Fruit fly (Drosophila melanogaster): Measurements from ENCODE around the gene bip1.
A peak's percentile ranks its signal among the peaks of the same experiment; 100 is the strongest.

DNA sequence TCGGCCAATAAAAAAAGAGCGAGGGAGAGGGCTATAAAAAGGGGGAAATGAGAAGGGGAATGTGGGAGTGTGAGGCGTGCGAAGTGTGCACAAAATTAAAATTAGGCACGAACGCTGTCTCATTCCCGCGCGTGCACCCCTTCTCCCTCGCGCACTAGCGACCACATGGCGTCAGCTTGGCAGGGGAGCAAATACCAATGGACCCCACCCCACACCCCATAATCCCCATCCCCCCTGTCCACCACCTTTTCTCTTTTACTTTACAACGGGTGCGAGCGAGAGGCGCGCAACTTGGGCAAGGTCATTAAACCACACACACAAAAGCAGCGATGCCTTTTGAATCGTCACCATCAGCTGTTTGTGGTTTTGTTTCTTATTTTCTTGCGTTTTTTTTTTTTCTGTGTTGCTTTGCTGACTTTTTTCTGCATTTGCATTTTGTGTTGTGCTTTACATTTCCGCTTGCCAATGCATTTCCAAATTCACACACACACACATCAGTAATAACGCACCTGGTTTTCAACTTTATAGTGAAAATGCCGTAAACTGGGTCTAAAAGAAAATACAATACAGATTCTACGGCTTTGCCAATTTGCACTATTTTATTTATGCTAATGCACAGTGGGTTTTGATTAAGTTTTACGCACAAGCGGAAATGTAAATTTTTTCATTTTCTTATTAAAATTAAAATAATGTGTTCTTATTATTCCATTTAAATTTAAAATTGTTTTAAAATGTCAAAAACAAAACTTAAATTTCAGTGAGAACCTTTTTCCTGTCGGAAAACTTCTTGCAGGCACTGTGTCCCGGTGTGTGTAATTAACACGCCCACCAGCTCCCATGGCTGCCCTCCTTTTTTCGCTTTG is 34.0 kb downstream of the bip1 start:
- TF ChIP-seq brk (GFP tag; optimal IDR thresholded peaks at IDR 0.05) (no peak), rgr (GFP tag; optimal IDR thresholded peaks at IDR 0.05) (peak; percentile 21), h (GFP tag; optimal IDR thresholded peaks at IDR 0.05) (peak; percentile 44), Dfd (GFP tag; optimal IDR thresholded peaks at IDR 0.05) (peak; percentile 24), N (GFP tag; optimal IDR thresholded peaks at IDR 0.05) (no peak), Hnf4 (GFP tag; optimal IDR thresholded peaks at IDR 0.05) (no peak), usp (GFP tag; optimal IDR thresholded peaks at IDR 0.05) (no peak), dl (GFP tag; optimal IDR thresholded peaks at IDR 0.05; ENCODE audit: insufficient read depth in 1 of 2, partially characterized antibody in 2 of 2) (no peak), dsf (GFP tag; optimal IDR thresholded peaks at IDR 0.05; ENCODE audit: borderline replicate concordance) (no peak)

All from whole organism, wandering third instar larva.